Fruit fly (Drosophila melanogaster) Kc167 (cell line): ENCODE results near the gene CG31550.

Source experiments
- Myc ChIP-seq: fragments of >200 bp; optimal IDR thresholded peaks from 2 replicates; lab custom pipeline; 2017; ENCODE audit warnings: missing external identifiers
- Sin3A ChIP-seq: fragments of >200 bp; optimal IDR thresholded peaks from 2 replicates; lab custom pipeline; 2018; ENCODE audit warnings: missing external identifiers

- TF ChIP-seq Myc (no peak), Sin3A (no peak)
Observed at dm6 chr3R:5523070-5523637, 37.8 kb downstream of the CG31550 start, which contains the start of the genes CG43845 and Nmdar1.
